Fruit fly (Drosophila melanogaster) whole organism: ENCODE measurements around the gene Sf3b5.

ENCODE experiments used
- CG8478 ChIP-seq: fragments of >200 bp; optimal IDR thresholded peaks from 2 replicates; lab custom pipeline; 2018; ENCODE audit warnings: inconsistent platforms
- Dll ChIP-seq: fragments of >200 bp; optimal IDR thresholded peaks from 2 replicates; lab custom pipeline; 2017
- EcR ChIP-seq, 2 experiments: fragments of >200 bp; optimal IDR thresholded peaks; 2 replicates each; lab custom pipeline; 2017; ENCODE audit warnings: missing biosample characterization in 2 of 2, missing genetic modification characterization in 2 of 2, missing genetic modification reagents in 2 of 2
- pan ChIP-seq: fragments of >200 bp; optimal IDR thresholded peaks from 2 replicates; lab custom pipeline; 2017
- psq ChIP-seq: fragments of >200 bp; optimal IDR thresholded peaks from 2 replicates; lab custom pipeline; 2017
- usp ChIP-seq: fragments of >200 bp; optimal IDR thresholded peaks from 2 replicates; lab custom pipeline; 2017; ENCODE audit warnings: missing biosample characterization, missing genetic modification characterization, mixed read lengths

Gene Sf3b5

DNA sequence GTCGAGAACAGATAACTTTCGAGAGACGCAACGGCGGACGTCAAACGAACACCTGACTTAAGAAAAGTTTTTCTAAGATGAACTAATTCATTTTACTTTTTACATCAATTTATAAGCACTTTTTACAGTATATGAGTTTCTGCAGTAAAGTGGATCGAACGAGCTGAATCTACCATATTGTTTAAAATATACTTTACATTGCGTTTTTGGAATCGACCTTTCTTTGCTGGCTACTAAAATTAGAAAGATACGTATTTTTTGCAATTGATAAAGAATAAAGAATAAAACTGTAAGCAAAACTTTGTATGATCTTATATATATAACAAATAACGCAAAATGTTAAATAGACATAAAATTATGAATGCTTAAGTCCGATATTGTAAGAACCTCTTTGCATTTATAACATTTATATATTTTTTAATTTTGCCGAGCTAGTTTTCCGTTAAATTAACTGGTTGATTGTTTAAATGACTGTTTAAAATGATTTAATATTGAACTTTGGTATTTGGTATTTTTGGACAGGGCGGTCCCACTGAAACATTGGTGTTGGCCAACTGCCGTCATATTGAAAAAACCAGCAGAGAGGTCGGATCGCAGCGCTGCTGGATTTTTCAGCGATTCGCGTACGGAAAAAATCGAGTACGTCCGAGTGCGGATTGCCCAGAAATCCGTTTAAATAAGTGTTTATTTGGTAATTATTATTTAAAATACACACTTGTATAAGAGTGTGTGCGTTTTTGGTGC lies 37.0 kb upstream of the Sf3b5 start, which contains the start of gene Kdm2:
Kdm2 (plus strand) TSS at position 559 of the 744 bp plus-strand sequence.
- TF ChIP-seq usp (no peak), psq (lab: Kevin White, UChicago) (no peak), Dll (lab: Kevin White, UChicago) (no peak), EcR (GFP tag; optimal IDR thresholded peaks at IDR 0.05; lab: Kevin White, UChicago) (no peak), pan (no peak), CG8478 (lab: Kevin White, UChicago) (no peak)

- TF ChIP-seq Dll (lab: Kevin White, UChicago) (no peak), EcR (GFP tag; optimal IDR thresholded peaks at IDR 0.05; lab: Kevin White, UChicago) (no peak), pan (no peak), usp (no peak), CG8478 (lab: Kevin White, UChicago) (no peak), psq (lab: Kevin White, UChicago) (no peak)
Measured at dm6 chr3R:9050519-9051119, 35.5 kb upstream of the Sf3b5 start, which contains the start of gene Nmdmc. TSS of gene Nmdmc (minus strand) at chr3R:9050555.

- TF ChIP-seq pan (no peak), psq (lab: Kevin White, UChicago) (no peak), usp (no peak), CG8478 (lab: Kevin White, UChicago) (no peak), Dll (lab: Kevin White, UChicago) (no peak), EcR (GFP tag; optimal IDR thresholded peaks at IDR 0.05; lab: Kevin White, UChicago) (no peak)
Measured at dm6 chr3R:9049091-9049981, 34.2 kb upstream of the Sf3b5 start.

dm6 chr3R:9048466-9049072 lies 33.4 kb upstream of the Sf3b5 start, which contains the start of gene Mst85C:
TSS of gene Mst85C (plus strand) at chr3R:9048645.
- TF ChIP-seq usp, result no peak
- no peak for TF ChIP-seq Dll (lab: Kevin White, UChicago)
- TF ChIP-seq pan, result no peak

dm6 chr3R:9047561-9048465 lies 32.7 kb upstream of the Sf3b5 start, which contains the start of gene Rel:
TSS of gene Rel (minus strand) at chr3R:9047977.
- TF ChIP-seq psq (lab: Kevin White, UChicago) (no peak), usp (no peak), CG8478 (lab: Kevin White, UChicago) (no peak), pan (no peak), EcR (GFP tag; optimal IDR thresholded peaks at IDR 0.05; lab: Kevin White, UChicago) (no peak), Dll (lab: Kevin White, UChicago) (no peak)

dm6 chr3R:9046954-9047353 lies 31.8 kb upstream of the Sf3b5 start:
- TF ChIP-seq pan (no peak), CG8478 (lab: Kevin White, UChicago) (no peak), usp (no peak), EcR (GFP tag; optimal IDR thresholded peaks at IDR 0.05; lab: Kevin White, UChicago) (no peak), psq (lab: Kevin White, UChicago) (no peak), Dll (lab: Kevin White, UChicago) (no peak)

DNA sequence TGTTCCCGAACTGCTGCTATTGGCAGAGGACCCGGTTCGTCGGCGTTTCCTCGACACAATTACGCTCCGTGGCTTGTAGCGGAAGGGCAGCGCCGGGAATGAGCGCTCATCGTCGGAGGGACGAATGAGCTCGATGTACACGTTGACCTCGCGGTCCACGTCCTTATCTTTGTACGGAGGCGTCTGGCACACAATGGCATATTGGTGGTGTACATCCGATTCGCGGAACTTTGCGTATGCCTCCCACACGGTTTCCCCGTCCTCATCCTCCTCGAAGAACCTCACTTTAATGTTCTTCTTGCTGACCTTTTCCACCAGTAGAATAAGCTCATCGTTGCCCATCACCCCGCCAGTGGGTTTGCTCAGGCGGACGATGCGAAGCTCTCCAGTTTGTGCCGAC lies 30.6 kb upstream of the Sf3b5 start:
- no peak for TF ChIP-seq pan
- no peak for TF ChIP-seq Dll (lab: Kevin White, UChicago)

dm6 chr3R:9043610-9044009 lies 28.5 kb upstream of the Sf3b5 start:
- TF ChIP-seq Dll (lab: Kevin White, UChicago) (no peak), usp (no peak), EcR (GFP tag; optimal IDR thresholded peaks at IDR 0.05; lab: Kevin White, UChicago) (no peak), CG8478 (lab: Kevin White, UChicago) (no peak), psq (lab: Kevin White, UChicago) (no peak), pan (no peak)

dm6 chr3R:9039448-9039847 lies 24.3 kb upstream of the Sf3b5 start, which contains the start of gene neur:
TSS of gene neur (minus strand) at chr3R:9039471.
- TF ChIP-seq EcR (GFP tag; optimal IDR thresholded peaks at IDR 0.05; lab: Kevin White, UChicago) (no peak), pan (no peak), Dll (lab: Kevin White, UChicago) (no peak), psq (lab: Kevin White, UChicago) (no peak), CG8478 (lab: Kevin White, UChicago) (no peak), usp (no peak)

DNA sequence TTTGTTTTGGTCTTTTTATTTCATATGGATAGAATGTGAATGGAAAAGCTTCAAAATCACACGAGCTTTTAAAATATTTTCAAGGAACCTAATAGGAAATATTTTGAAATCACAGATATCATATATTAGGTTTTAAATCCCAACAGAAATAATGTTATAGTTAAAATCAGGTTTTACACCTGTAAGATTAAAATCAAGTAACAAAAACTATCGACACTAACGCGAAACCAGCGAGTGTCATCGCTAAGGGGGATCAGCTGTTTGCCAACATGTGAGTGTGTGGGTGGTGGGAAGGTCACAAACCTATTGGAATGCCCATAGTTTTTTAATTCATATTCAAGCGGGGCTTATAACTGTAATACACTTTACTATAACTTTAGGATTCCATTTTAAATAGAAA lies 23.5 kb upstream of the Sf3b5 start, which contains the start of gene hyx:
hyx (plus strand) TSS at position 109 of the 400 bp plus-strand sequence.
- TF ChIP-seq Dll (lab: Kevin White, UChicago) (no peak), usp (no peak), pan (no peak), EcR (GFP tag; optimal IDR thresholded peaks at IDR 0.05; lab: Kevin White, UChicago) (no peak), psq (lab: Kevin White, UChicago) (no peak), CG8478 (lab: Kevin White, UChicago) (no peak)
